Worm (Caenorhabditis elegans) whole organism, midembryonic: ENCODE data around the gene nhr-59.

Source experiments
- T22C8.4 ChIP-seq: fragments of 200-800 bp; sonication (Bioruptor generic); IDR thresholded peaks from 2 replicates; pipeline ENCODE4 v1.3.6; 2022; ENCODE audit warnings: missing genetic modification characterization, missing compliant biosample characterization
- cog-1 ChIP-seq: sonication (generic microtip); optimal IDR thresholded peaks from 2 replicates; lab custom pipeline; 2016; ENCODE audit warnings: missing genetic modification characterization, missing compliant biosample characterization
- flt-1 ChIP-seq: fragments of 200-800 bp; sonication (Bioruptor generic); IDR thresholded peaks from 2 replicates; pipeline ENCODE4 v1.3.6; 2022; ENCODE audit warnings: missing genetic modification characterization, missing compliant biosample characterization
- klf-2 ChIP-seq: fragments of 200-800 bp; sonication (Bioruptor generic); conservative IDR thresholded peaks from 2 replicates; pipeline ENCODE4 v1.3.6; 2022; ENCODE audit warnings: missing genetic modification reagents, missing genetic modification characterization, missing compliant biosample characterization
- med-1 ChIP-seq: sonication (generic microtip); optimal IDR thresholded peaks from 2 replicates; lab custom pipeline; 2017; ENCODE audit warnings: missing genetic modification characterization, mild to moderate bottlenecking, missing compliant biosample characterization, antibody characterized with exemption, missing genetic modification reagents; ENCODE audit not compliant: insufficient read depth
- ref-1 ChIP-seq: fragments of 200-800 bp; sonication (Bioruptor generic); conservative IDR thresholded peaks from 2 replicates; pipeline ENCODE4 v1.3.6; 2022; ENCODE audit warnings: missing genetic modification reagents, missing genetic modification characterization, missing compliant biosample characterization
- tab-1 ChIP-seq: fragments of 200-800 bp; sonication (Bioruptor generic); IDR thresholded peaks from 2 replicates; pipeline ENCODE4 v1.3.6; 2022; ENCODE audit warnings: missing genetic modification characterization, missing compliant biosample characterization
- ztf-23 ChIP-seq: fragments of 200-800 bp; sonication (Bioruptor generic); IDR thresholded peaks from 2 replicates; pipeline ENCODE4 v1.3.6; 2022; ENCODE audit warnings: missing genetic modification reagents, missing genetic modification characterization, missing compliant biosample characterization
- ztf-29 ChIP-seq: fragments of 200-800 bp; sonication (Bioruptor generic); IDR thresholded peaks from 2 replicates; pipeline ENCODE4 v1.3.6; 2022; ENCODE audit warnings: missing genetic modification reagents, missing genetic modification characterization, missing compliant biosample characterization

nhr-59 gene

ce11 chrV:2294577-2294976 lies 16.5 kb upstream of the nhr-59 start, which contains the start of gene nhr-226:
nhr-226 (plus strand) TSS chrV:2294877.
- no peak for TF ChIP-seq med-1
- TF ChIP-seq flt-1 (GFP tag; lab: Robert Waterston, UW) = no peak
- TF ChIP-seq klf-2 = no peak
- TF ChIP-seq ztf-23 (GFP tag; lab: Robert Waterston, UW) = no peak
- no peak for TF ChIP-seq T22C8.4
- TF ChIP-seq ref-1 (GFP tag; lab: Robert Waterston, UW) = no peak
- no peak for TF ChIP-seq cog-1 (tag; lab: Kevin White, UChicago)
- TF ChIP-seq ztf-29 (GFP tag; lab: Robert Waterston, UW) = no peak
- TF ChIP-seq tab-1 (GFP tag; lab: Robert Waterston, UW) = no peak

- no peak for TF ChIP-seq flt-1 (GFP tag; lab: Robert Waterston, UW)
- TF ChIP-seq klf-2 = no peak
- TF ChIP-seq ref-1 (GFP tag; lab: Robert Waterston, UW) = no peak
- TF ChIP-seq cog-1 (tag; lab: Kevin White, UChicago) = no peak
- no peak for TF ChIP-seq ztf-23 (GFP tag; lab: Robert Waterston, UW)
- TF ChIP-seq T22C8.4 = no peak
- no peak for TF ChIP-seq tab-1 (GFP tag; lab: Robert Waterston, UW)
- no peak for TF ChIP-seq med-1
- no peak for TF ChIP-seq ztf-29 (GFP tag; lab: Robert Waterston, UW)
These were observed 14.2 kb upstream of the nhr-59 start, which contains the start of gene nhr-115 for ce11 chrV:2292240-2292639. nhr-115 (plus strand) TSS chrV:2292540.

- no peak for TF ChIP-seq tab-1 (GFP tag; lab: Robert Waterston, UW)
- TF ChIP-seq cog-1 (tag; lab: Kevin White, UChicago) = no peak
- TF ChIP-seq klf-2 = no peak
These were observed 12.3 kb upstream of the nhr-59 start, which contains the start of gene nhr-225 for ce11 chrV:2290329-2290728. nhr-225 (minus strand) TSS chrV:2290474.

DNA sequence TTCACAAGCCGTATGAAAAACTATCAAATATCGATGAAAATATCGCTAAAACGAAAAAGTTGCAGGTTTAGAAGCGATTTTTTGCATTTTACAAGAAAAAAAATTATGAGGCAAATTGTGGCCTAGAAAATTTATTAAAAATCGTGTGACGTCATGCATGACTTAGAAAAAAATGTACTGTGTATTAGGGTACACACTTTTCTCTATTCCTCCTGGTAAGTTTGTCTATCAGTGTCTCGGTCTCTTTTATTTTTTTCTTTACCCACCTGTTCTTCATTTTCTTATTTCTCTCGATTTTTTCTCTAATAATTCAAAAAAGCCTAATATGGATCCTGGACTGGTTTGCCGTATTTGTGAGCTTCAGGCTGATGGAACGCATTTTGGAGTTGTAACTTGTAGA lies 7.0 kb upstream of the nhr-59 start, which contains the start of gene nhr-227:
nhr-227 (plus strand) TSS at position 326 of the 400 bp plus-strand sequence.
- TF ChIP-seq flt-1 (GFP tag; lab: Robert Waterston, UW) = no peak
- no peak for TF ChIP-seq klf-2
- no peak for TF ChIP-seq med-1
- TF ChIP-seq T22C8.4 = no peak
- no peak for TF ChIP-seq tab-1 (GFP tag; lab: Robert Waterston, UW)

DNA sequence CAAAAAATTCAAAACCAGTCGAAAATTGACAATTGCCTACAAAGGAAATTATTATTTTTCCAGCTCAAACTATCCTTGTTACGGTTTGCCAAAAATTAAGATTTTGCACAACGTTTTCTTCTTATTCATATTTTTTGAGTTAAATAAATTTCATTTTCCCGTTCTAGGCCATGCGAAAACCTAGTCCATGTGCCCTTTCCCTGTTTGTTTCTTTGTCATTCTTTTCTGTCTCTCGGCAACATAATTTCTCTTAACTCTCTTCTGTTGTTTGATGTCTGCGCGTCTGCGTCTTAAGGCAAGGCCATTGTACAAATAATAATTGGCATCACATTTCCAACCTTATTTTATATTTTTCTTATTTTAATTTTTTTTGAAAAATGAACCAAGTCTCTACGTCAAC lies 3.4 kb upstream of the nhr-59 start, which contains the start of gene nhr-228:
nhr-228 (plus strand) TSS at position 261 of the 400 bp plus-strand sequence.
- peak; percentile 18 for TF ChIP-seq cog-1 (tag; lab: Kevin White, UChicago)
- no peak for TF ChIP-seq tab-1 (GFP tag; lab: Robert Waterston, UW)

ce11 chrV:2278543-2278942 lies 478 bp upstream of the nhr-59 start, which contains the start of gene fbxa-137:
fbxa-137 (plus strand) TSS chrV:2278816.
- TF ChIP-seq ztf-23 (GFP tag; lab: Robert Waterston, UW) (no peak), med-1 (no peak), cog-1 (tag; lab: Kevin White, UChicago) (peak; percentile 67)

ce11 chrV:2277260-2277659 lies 805 bp downstream of the nhr-59 start:
- TF ChIP-seq tab-1 (GFP tag; lab: Robert Waterston, UW) (no peak), cog-1 (tag; lab: Kevin White, UChicago) (no peak), ref-1 (GFP tag; lab: Robert Waterston, UW) (no peak), ztf-29 (GFP tag; lab: Robert Waterston, UW) (no peak), med-1 (no peak), ztf-23 (GFP tag; lab: Robert Waterston, UW) (no peak), T22C8.4 (no peak), flt-1 (GFP tag; lab: Robert Waterston, UW) (no peak), klf-2 (no peak)

DNA sequence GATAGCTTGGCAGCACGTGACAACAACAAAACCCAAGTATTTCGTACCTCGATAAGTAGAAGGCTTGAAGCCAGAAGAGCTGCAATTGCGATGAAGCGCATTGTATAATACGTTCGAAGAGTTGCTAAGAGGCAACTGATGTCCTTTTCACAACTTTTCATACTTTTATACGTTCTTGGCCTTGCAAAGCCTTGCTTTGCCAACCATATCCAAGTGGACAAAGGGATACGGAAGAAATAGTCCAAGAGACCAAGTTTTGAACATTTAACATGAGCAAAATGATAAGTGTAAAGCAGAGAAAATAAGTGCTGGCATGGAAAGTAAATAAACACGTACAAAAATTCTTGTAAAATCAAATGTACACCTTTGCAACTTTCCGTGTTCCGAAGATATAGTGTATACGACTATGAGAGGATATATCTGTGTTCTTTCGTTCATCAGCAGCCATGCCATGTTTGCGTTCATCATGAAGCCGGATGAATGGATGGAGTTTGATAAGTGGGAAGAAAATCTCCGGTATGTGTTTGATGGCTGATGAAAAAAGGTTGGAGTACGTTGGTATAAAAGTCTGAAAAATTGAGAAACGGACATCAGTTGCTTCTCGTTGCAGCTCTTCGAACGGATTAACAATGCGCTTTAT lies 3.7 kb downstream of the nhr-59 start, which contains the start of the genes Y5H2A.4 and abu-4:
Y5H2A.4 (minus strand) TSS at position 101 of the 640 bp plus-strand sequence.
abu-4 (plus strand) TSS at position 590 of the 640 bp plus-strand sequence.
- TF ChIP-seq ref-1 (GFP tag; lab: Robert Waterston, UW) = no peak
- TF ChIP-seq ztf-23 (GFP tag; lab: Robert Waterston, UW) = no peak
- no peak for TF ChIP-seq cog-1 (tag; lab: Kevin White, UChicago)
- no peak for TF ChIP-seq med-1
- TF ChIP-seq tab-1 (GFP tag; lab: Robert Waterston, UW) = no peak
- no peak for TF ChIP-seq flt-1 (GFP tag; lab: Robert Waterston, UW)
- no peak for TF ChIP-seq T22C8.4
- no peak for TF ChIP-seq ztf-29 (GFP tag; lab: Robert Waterston, UW)
- TF ChIP-seq klf-2 = no peak

ce11 chrV:2271750-2272149 lies 6.3 kb downstream of the nhr-59 start, which contains the start of gene Y5H2A.1:
Y5H2A.1 (minus strand) TSS chrV:2271850.
- no peak for TF ChIP-seq T22C8.4
- TF ChIP-seq ztf-29 (GFP tag; lab: Robert Waterston, UW) = no peak
- no peak for TF ChIP-seq ref-1 (GFP tag; lab: Robert Waterston, UW)
- TF ChIP-seq med-1 = no peak
- no peak for TF ChIP-seq klf-2
- no peak for TF ChIP-seq cog-1 (tag; lab: Kevin White, UChicago)

DNA sequence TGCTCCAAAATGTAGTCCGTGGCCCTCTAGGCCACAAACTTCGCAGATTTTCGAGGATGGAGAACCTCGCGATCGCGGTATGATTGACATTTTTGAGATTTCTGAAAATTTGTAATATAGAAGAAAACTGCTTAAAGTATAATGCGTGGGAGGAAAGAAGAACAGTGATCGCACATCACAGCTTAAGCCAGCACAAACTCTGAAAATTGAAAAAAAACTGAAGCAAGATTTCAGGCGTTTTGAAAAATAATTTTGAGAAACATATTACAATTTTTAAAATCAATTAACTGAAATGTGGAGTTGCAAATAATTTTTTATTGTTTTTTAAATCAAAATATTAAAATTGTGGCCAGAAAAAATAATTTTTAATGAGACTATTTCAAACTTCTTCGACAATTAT lies 11.1 kb downstream of the nhr-59 start, which contains the start of gene nhr-275:
nhr-275 (minus strand) TSS at position 101 of the 400 bp plus-strand sequence.
- TF ChIP-seq flt-1 (GFP tag; lab: Robert Waterston, UW) (no peak), ztf-23 (GFP tag; lab: Robert Waterston, UW) (no peak), med-1 (no peak)

ce11 chrV:2264925-2265324 lies 13.1 kb downstream of the nhr-59 start:
- no peak for TF ChIP-seq klf-2
- no peak for TF ChIP-seq ztf-23 (GFP tag; lab: Robert Waterston, UW)
- TF ChIP-seq ref-1 (GFP tag; lab: Robert Waterston, UW) = no peak
- TF ChIP-seq flt-1 (GFP tag; lab: Robert Waterston, UW) = no peak
- TF ChIP-seq ztf-29 (GFP tag; lab: Robert Waterston, UW) = no peak
